Fruit fly (Drosophila melanogaster) S2 (cell line): ENCODE data around the gene CG31176.

Experiments used
- CG8478 ChIP-seq: fragments of >200 bp; optimal IDR thresholded peaks from 2 replicates; lab custom pipeline; 2018
- CTCF ChIP-seq, 2 experiments: fragments of >200 bp; optimal IDR thresholded peaks; 2 replicates each; lab custom pipeline; 2018

DNA sequence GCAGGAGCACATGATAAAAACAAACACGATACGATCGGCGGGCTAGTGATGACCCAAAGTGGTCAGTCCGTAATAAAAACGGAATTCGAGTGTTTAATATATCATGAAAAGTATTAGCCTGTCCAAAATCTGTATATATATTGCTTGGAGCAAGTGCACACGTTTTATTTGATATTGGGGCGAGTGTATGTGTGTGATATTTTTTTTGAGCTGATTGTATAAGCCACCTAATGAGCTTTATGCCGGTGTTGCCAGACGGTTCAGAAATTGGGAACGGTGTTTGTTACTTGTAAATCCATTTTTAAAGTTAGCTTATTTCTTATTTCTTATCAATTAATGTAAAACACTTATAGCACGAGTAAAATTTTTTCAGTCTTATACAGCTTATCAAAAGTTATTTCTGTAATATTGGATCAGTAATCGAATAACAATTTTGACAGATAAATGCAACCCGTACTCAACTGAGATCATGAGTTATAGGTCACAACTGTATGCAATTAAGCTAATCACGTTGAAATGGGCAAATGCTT lies 61.9 kb downstream of the CG31176 start:
- TF ChIP-seq CG8478 (lab: Kevin White, UChicago) (no peak), CTCF (optimal IDR thresholded peaks at IDR 0.05; lab: Kevin White, UChicago) (no peak)
